Worm (Caenorhabditis elegans) whole organism, L3 larva: ENCODE measurements around the gene C45G9.4.

ENCODE experiments used
- ama-1 ChIP-seq: fragments of 150-350 bp; optimal IDR thresholded peaks from 2 replicates; lab custom pipeline; 2018
- ceh-28 ChIP-seq: fragments of 150-350 bp; optimal IDR thresholded peaks from 2 replicates; lab custom pipeline; 2014; ENCODE audit warnings: missing biosample characterization, missing genetic modification reagents, missing genetic modification characterization
- egl-27 ChIP-seq: sonication (generic microtip); optimal IDR thresholded peaks from 4 replicates; lab custom pipeline; 2017; ENCODE audit warnings: missing biosample characterization, missing genetic modification reagents, missing genetic modification characterization
- elt-1 ChIP-seq: fragments of 150-350 bp; optimal IDR thresholded peaks from 2 replicates; lab custom pipeline; 2014; ENCODE audit warnings: missing biosample characterization, missing genetic modification characterization
- eor-1 ChIP-seq, 2 experiments: fragments of 150-350 bp; optimal IDR thresholded peaks; 2 replicates each; lab custom pipeline; 2014 to 2018; ENCODE audit warnings: missing biosample characterization in 2 of 2, missing genetic modification characterization in 2 of 2
- jun-1 ChIP-seq: fragments of 150-350 bp; optimal IDR thresholded peaks from 2 replicates; lab custom pipeline; 2014; ENCODE audit warnings: missing biosample characterization, missing genetic modification reagents, missing genetic modification characterization
- lin-15B ChIP-seq: fragments of 150-350 bp; optimal IDR thresholded peaks from 2 replicates; lab custom pipeline; 2014; ENCODE audit warnings: missing biosample characterization, missing genetic modification characterization
- nhr-25 ChIP-seq: sonication (generic microtip); optimal IDR thresholded peaks from 2 replicates; lab custom pipeline; 2017; ENCODE audit warnings: missing biosample characterization, missing genetic modification characterization
- nhr-76 ChIP-seq: fragments of 150-350 bp; sonication (generic microtip); optimal IDR thresholded peaks from 5 replicates; lab custom pipeline; 2014; ENCODE audit warnings: missing biosample characterization, missing genetic modification characterization
- skn-1 ChIP-seq: fragments of 150-350 bp; optimal IDR thresholded peaks from 2 replicates; lab custom pipeline; 2014; ENCODE audit warnings: missing biosample characterization, missing genetic modification characterization
- snpc-4 ChIP-seq: fragments of 150-350 bp; optimal IDR thresholded peaks from 2 replicates; lab custom pipeline; 2014; ENCODE audit warnings: missing biosample characterization, missing genetic modification characterization
- ztf-11 ChIP-seq: fragments of 150-350 bp; optimal IDR thresholded peaks from 2 replicates; lab custom pipeline; 2014; ENCODE audit warnings: missing biosample characterization, missing genetic modification characterization
- ztf-4 ChIP-seq: fragments of 150-350 bp; optimal IDR thresholded peaks from 2 replicates; lab custom pipeline; 2014; ENCODE audit warnings: missing biosample characterization, missing genetic modification characterization

DNA sequence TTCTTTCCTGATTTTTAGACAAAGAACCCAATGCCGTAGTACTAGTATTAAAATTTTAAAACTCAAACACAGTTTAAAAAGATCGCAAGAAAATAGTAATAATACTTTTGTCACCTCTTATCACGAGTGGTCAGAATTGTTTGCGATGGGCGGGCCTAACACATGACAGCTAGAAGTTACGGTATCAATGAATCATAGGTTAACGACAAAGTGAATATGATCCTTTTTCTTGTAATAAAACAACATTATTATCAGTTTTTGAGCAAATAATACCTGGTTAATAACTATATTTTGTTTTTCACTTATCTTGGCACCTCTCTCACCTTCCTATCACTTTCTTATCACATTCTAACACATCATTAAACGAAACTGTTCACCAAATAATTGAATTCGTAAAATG is 50.5 kb downstream of the C45G9.4 start:
- TF ChIP-seq skn-1 (no peak), jun-1 (tag; lab: Kevin White, UChicago) (no peak), ztf-11 (no peak), lin-15B (no peak), egl-27 (tag; lab: Kevin White, UChicago) (no peak), nhr-25 (no peak), ama-1 (no peak), ztf-4 (tag; lab: Kevin White, UChicago) (no peak), snpc-4 (tag; lab: Kevin White, UChicago) (no peak), elt-1 (no peak), eor-1 (tag; optimal IDR thresholded peaks at IDR 0.05; lab: Kevin White, UChicago) (no peak), ceh-28 (tag; lab: Kevin White, UChicago) (no peak), nhr-76 (tag; lab: Kevin White, UChicago) (no peak)
